Worm (Caenorhabditis elegans): ENCODE data around the gene Y37D8A.4.

- TF ChIP-seq hmbx-1 (tag; optimal IDR thresholded peaks at IDR 0.05): no peak
- no peak for TF ChIP-seq ceh-13 (GFP tag; optimal IDR thresholded peaks at IDR 0.05)
- no peak for TF ChIP-seq flt-1 (GFP tag; IDR thresholded peaks at IDR 0.05)
- no peak for TF ChIP-seq hnd-1 (tag; optimal IDR thresholded peaks at IDR 0.05)
- no peak for TF ChIP-seq tra-4 (tag; optimal IDR thresholded peaks at IDR 0.05)
- no peak for TF ChIP-seq pes-1 (GFP tag; IDR thresholded peaks at IDR 0.05)
- no peak for TF ChIP-seq ama-1 (optimal IDR thresholded peaks at IDR 0.05)
- no peak for TF ChIP-seq scrt-1 (GFP tag; IDR thresholded peaks at IDR 0.05)
- TF ChIP-seq tbx-37 (GFP tag; conservative IDR thresholded peaks at IDR 0.05): no peak
- TF ChIP-seq hmg-4 (GFP tag; optimal IDR thresholded peaks at IDR 0.05): no peak
- TF ChIP-seq ets-7 (tag; optimal IDR thresholded peaks at IDR 0.05): no peak
- TF ChIP-seq aly-1 (tag; optimal IDR thresholded peaks at IDR 0.05): no peak
Measured at ce11 chrIII:12875653-12876052, 36.9 kb upstream of the Y37D8A.4 start.

Measured in whole organism, early embryonic.